Fruit fly (Drosophila melanogaster) whole organism, prepupa: ENCODE data around the gene dpr20.
A peak's percentile ranks its signal among the peaks of the same experiment; 100 is the strongest.

Source experiments
- Blimp-1 ChIP-seq: fragments of 200-800 bp; sonication (Bioruptor generic); optimal IDR thresholded peaks from 3 replicates; lab custom pipeline; 2017; ENCODE audit warnings: missing biosample characterization, missing genetic modification characterization, mild to moderate bottlenecking, moderate library complexity, missing genetic modification reagents
- CG6808 ChIP-seq: fragments of 200-800 bp; sonication (Bioruptor generic); optimal IDR thresholded peaks from 3 replicates; lab custom pipeline; 2017; ENCODE audit warnings: missing biosample characterization, missing genetic modification characterization, mild to moderate bottlenecking, moderate library complexity, missing genetic modification reagents
- Eip78C ChIP-seq: fragments of 200-800 bp; sonication (Bioruptor generic); peaks from one replicate; lab custom pipeline; 2016; ENCODE audit warnings: missing biosample characterization, missing genetic modification characterization
- Hr38 ChIP-seq: sonication (Bioruptor generic); optimal IDR thresholded peaks from 2 replicates; lab custom pipeline; 2016; ENCODE audit warnings: missing biosample characterization, missing genetic modification characterization
- Sox14 ChIP-seq: fragments of 200-800 bp; sonication (Bioruptor generic); optimal IDR thresholded peaks from 3 replicates; lab custom pipeline; 2016; ENCODE audit warnings: missing biosample characterization, missing genetic modification characterization
- achi ChIP-seq: fragments of 200-800 bp; sonication (Bioruptor generic); optimal IDR thresholded peaks from 3 replicates; lab custom pipeline; 2016; ENCODE audit warnings: missing biosample characterization, missing genetic modification characterization
- dac ChIP-seq: fragments of 200-800 bp; sonication (Bioruptor generic); optimal IDR thresholded peaks from 2 replicates; lab custom pipeline; 2017; ENCODE audit warnings: missing biosample characterization, mild to moderate bottlenecking, missing genetic modification characterization
- eg ChIP-seq: fragments of 200-800 bp; sonication (Bioruptor generic); IDR thresholded peaks from 3 replicates; pipeline ENCODE4 v1.3.6; 2022; ENCODE audit warnings: missing biosample characterization, missing genetic modification characterization
- esn ChIP-seq: fragments of 200-800 bp; sonication (Bioruptor generic); optimal IDR thresholded peaks from 2 replicates; lab custom pipeline; 2016; ENCODE audit warnings: missing biosample characterization, mild to moderate bottlenecking, missing genetic modification characterization, moderate library complexity
- topi ChIP-seq: fragments of 200-800 bp; sonication (Bioruptor generic); optimal IDR thresholded peaks from 3 replicates; lab custom pipeline; 2016; ENCODE audit warnings: missing biosample characterization, missing genetic modification characterization
- vri ChIP-seq: fragments of 200-800 bp; sonication (Bioruptor generic); optimal IDR thresholded peaks from 3 replicates; lab custom pipeline; 2016; ENCODE audit warnings: missing biosample characterization, mild to moderate bottlenecking, missing genetic modification characterization

The dpr20 gene

DNA sequence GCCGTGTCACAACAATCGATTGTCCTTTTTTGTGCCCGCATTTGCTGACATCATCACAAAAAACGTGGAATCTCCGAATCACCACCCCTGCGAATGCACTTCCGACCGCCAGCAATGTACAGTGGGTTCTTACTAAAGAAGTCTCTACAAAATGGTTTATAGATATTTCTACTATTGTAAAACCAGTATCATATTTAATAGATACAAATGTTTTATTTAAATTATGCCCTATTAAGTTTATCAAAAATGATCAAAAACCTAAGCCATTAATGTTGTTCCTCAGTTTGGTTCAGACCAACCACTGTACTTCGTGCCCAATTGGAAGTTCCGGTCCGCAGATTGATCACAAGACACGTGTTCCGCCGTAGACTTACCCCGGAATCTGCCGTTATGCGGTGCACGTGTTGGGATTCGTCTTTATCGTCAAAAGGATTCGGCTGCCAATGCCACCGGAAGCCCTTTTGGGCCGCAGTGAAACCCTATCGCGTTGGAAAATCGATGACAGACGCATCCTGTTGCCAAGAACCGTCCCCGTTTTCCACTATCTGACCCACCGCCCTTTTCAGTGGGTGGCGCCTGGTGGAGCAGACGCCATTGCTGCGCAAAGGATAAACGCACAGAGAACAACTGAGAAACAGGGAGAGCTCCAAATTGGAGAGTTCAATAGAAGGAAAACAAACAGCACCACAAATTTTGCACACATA lies 52.3 kb downstream of the dpr20 start (continued):
- TF ChIP-seq achi (peak; percentile 37), dac (GFP tag; lab: Kevin White, UChicago) (no peak), Blimp-1 (GFP tag; lab: Kevin White, UChicago) (no peak), CG6808 (GFP tag; lab: Kevin White, UChicago) (peak; percentile 5), vri (GFP tag; lab: Kevin White, UChicago) (peak; percentile 38)

DNA sequence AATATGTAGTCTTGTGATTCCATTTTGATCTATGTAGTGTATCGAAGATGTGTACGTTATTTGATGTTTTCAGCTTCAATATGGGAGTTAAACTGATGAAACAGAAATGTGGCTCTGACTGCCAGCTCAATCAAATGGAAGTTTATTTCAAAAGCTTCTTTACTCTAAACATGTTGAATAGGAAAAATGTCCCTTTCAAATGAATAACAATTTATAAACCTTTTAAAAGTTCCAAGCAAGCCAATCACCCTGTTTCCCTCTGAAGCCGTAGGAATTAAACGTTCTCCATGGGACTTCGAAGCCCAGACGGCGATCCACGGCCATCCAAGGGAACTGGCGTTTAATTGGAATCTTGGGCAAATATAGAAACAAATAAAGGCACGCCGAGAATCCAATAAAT lies 53.1 kb downstream of the dpr20 start, which contains the start of gene CG13898:
TSS of gene CG13898 (minus strand) at position 101 of the 400 bp plus-strand sequence.
- no peak for TF ChIP-seq eg (GFP tag; lab: Robert Waterston, UW)
- TF ChIP-seq Eip78C (GFP tag; lab: Kevin White, UChicago): peak; percentile 64
- TF ChIP-seq Hr38: no peak
- no peak for TF ChIP-seq topi (GFP tag; lab: Kevin White, UChicago)
- no peak for TF ChIP-seq Sox14 (GFP tag; lab: Kevin White, UChicago)
- no peak for TF ChIP-seq esn
